Fruit fly (Drosophila melanogaster) whole organism: ENCODE data around the gene Tig.

Experiments
- Dll ChIP-seq: fragments of >200 bp; optimal IDR thresholded peaks from 2 replicates; lab custom pipeline; 2017
- psq ChIP-seq: fragments of >200 bp; optimal IDR thresholded peaks from 2 replicates; lab custom pipeline; 2017

DNA sequence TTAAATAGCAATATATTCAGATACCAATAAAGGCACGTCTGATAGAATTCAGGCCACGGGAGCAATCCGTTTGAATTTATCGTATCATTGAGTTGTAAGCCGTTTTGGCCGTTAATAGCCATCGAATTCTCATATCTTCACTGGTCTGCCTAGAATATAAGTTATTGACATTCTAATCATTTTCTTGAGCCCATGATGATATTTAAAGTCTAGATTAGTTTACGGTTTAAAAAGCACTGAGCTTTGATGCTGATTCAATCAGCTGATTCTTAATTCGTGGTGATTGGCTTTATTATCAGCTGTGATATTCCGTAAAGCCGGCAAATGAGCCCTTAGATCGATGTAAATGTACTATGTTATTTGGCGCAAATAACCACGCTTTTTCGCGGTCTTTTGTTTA is 51.0 kb downstream of the Tig start, which contains the start of gene slam:
- TF ChIP-seq Dll (lab: Kevin White, UChicago) (no peak), psq (no peak)
